Worm (Caenorhabditis elegans) whole organism, L2 larva: ENCODE data around the gene str-135.

ENCODE experiments used
- egl-27 ChIP-seq: sonication (generic microtip); optimal IDR thresholded peaks from 3 replicates; lab custom pipeline; 2017; ENCODE audit warnings: missing biosample characterization, missing genetic modification reagents, missing genetic modification characterization
- lin-11 ChIP-seq: fragments of 150-350 bp; sonication (generic microtip); optimal IDR thresholded peaks from 2 replicates; lab custom pipeline; 2014; ENCODE audit warnings: missing biosample characterization, missing genetic modification characterization, inconsistent platforms, mixed read lengths
- nhr-129 ChIP-seq: fragments of 150-350 bp; optimal IDR thresholded peaks from 2 replicates; lab custom pipeline; 2014; ENCODE audit warnings: missing biosample characterization, missing genetic modification characterization
- sem-4 ChIP-seq: fragments of 150-350 bp; optimal IDR thresholded peaks from 2 replicates; lab custom pipeline; 2014; ENCODE audit warnings: missing biosample characterization, missing genetic modification reagents, missing genetic modification characterization
- sma-9 ChIP-seq, 2 experiments: fragments of 150-350 bp in 1 of 2; sonication (generic microtip) in 1 of 2; optimal IDR thresholded peaks; 2 replicates each; lab custom pipeline; 2014 to 2016; ENCODE audit warnings: missing genetic modification characterization in 2 of 2, mild to moderate bottlenecking in 1 of 2, missing biosample characterization in 1 of 2, missing compliant biosample characterization in 1 of 2, missing genetic modification reagents in 1 of 2, moderate library complexity in 1 of 2
- snpc-4 ChIP-seq: fragments of 150-350 bp; optimal IDR thresholded peaks from 2 replicates; lab custom pipeline; 2014; ENCODE audit warnings: missing biosample characterization, missing genetic modification characterization

The str-135 gene

ce11 chrV:8230056-8230455, 50.6 kb downstream of the str-135 start:
- TF ChIP-seq egl-27 (tag; lab: Kevin White, UChicago) (no peak), lin-11 (tag; lab: Kevin White, UChicago) (no peak), sma-9 (GFP tag; optimal IDR thresholded peaks at IDR 0.05; lab: Kevin White, UChicago) (peak; percentile 18), sma-9 (tag; optimal IDR thresholded peaks at IDR 0.05; lab: Kevin White, UChicago) (no peak), sem-4 (tag; lab: Kevin White, UChicago) (no peak), snpc-4 (tag; lab: Kevin White, UChicago) (peak; percentile 67), nhr-129 (tag; lab: Kevin White, UChicago) (peak; percentile 21)
